Worm (Caenorhabditis elegans) whole organism, early embryonic: ENCODE data around the gene Y53G8AL.4.
A peak's percentile ranks its signal among the peaks of the same experiment; 100 is the strongest.

Source experiments
- B0310.2 ChIP-seq: sonication (generic microtip); optimal IDR thresholded peaks from 2 replicates; lab custom pipeline; 2016; ENCODE audit warnings: mild to moderate bottlenecking, missing genetic modification characterization, missing compliant biosample characterization
- F13C5.2 ChIP-seq: sonication (generic microtip); optimal IDR thresholded peaks from 2 replicates; lab custom pipeline; 2017; ENCODE audit warnings: mild to moderate bottlenecking, missing genetic modification characterization, inconsistent platforms, missing compliant biosample characterization
- aly-1 ChIP-seq: sonication (generic microtip); optimal IDR thresholded peaks from 2 replicates; lab custom pipeline; 2016; ENCODE audit warnings: missing genetic modification characterization, missing compliant biosample characterization
- ama-1 ChIP-seq: fragments of 150-350 bp; optimal IDR thresholded peaks from 2 replicates; lab custom pipeline; 2014
- ceh-13 ChIP-seq: fragments of 200-800 bp; sonication (Bioruptor generic); optimal IDR thresholded peaks from 2 replicates; lab custom pipeline; 2018; ENCODE audit warnings: mild to moderate bottlenecking, missing genetic modification characterization, missing compliant biosample characterization
- ceh-36 ChIP-seq: sonication (generic microtip); optimal IDR thresholded peaks from 2 replicates; lab custom pipeline; 2016; ENCODE audit warnings: missing genetic modification characterization, inconsistent platforms, missing compliant biosample characterization
- ets-7 ChIP-seq: sonication (generic microtip); optimal IDR thresholded peaks from 2 replicates; lab custom pipeline; 2016; ENCODE audit warnings: missing genotype, missing genetic modification characterization, missing compliant biosample characterization
- flt-1 ChIP-seq: fragments of 200-800 bp; sonication (Bioruptor generic); IDR thresholded peaks from 2 replicates; pipeline ENCODE4 v1.3.6; 2022; ENCODE audit warnings: missing genetic modification characterization, missing compliant biosample characterization
- hnd-1 ChIP-seq: sonication (generic microtip); optimal IDR thresholded peaks from 2 replicates; lab custom pipeline; 2016; ENCODE audit warnings: missing genetic modification characterization, missing compliant biosample characterization
- pes-1 ChIP-seq: fragments of 200-800 bp; sonication (Bioruptor generic); IDR thresholded peaks from 2 replicates; pipeline ENCODE4 v1.3.6; 2022; ENCODE audit warnings: missing genetic modification reagents, missing genetic modification characterization, missing compliant biosample characterization
- sea-1 ChIP-seq: fragments of 200-800 bp; sonication (Bioruptor generic); conservative IDR thresholded peaks from 2 replicates; pipeline ENCODE4 v1.3.6; 2022; ENCODE audit warnings: missing genetic modification characterization, missing compliant biosample characterization
- tbx-11 ChIP-seq: fragments of 200-800 bp; sonication (Bioruptor generic); IDR thresholded peaks from 2 replicates; pipeline ENCODE4 v1.3.6; 2022; ENCODE audit warnings: missing genetic modification characterization, missing compliant biosample characterization
- tbx-37 ChIP-seq: fragments of 200-800 bp; sonication (Bioruptor generic); conservative IDR thresholded peaks from 2 replicates; pipeline ENCODE4 v1.3.6; 2022; ENCODE audit warnings: missing genetic modification reagents, missing genetic modification characterization, missing compliant biosample characterization

DNA sequence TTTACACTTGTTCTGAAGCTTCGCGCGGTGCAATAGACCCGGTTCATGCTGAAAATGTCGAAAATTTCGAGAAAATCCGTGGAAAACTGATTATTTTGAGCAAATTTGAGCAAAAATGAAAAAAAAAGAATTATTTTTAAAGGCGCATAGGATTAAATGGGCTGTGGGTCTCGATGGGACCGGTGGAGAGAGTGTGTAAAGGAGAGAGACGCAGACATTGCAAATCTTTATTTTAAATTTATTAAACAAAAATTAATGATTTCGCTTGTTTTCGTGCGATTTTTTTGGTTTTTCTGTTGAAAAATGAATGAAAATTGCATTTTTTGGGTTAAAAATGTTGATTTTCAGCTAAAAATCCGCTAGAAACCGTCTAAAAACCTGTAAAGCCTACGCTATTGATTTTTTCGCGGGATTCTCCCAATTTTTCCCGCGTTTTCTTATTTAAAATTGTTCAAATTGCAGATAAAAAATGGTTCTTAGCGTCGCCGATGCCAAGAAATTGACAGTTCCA lies 43.9 kb upstream of the Y53G8AL.4 start, which contains the start of the genes Y53G8AR.8 and Y53G8AR.6:
- no peak for TF ChIP-seq flt-1 (GFP tag; lab: Robert Waterston, UW)
- peak; percentile 9 for TF ChIP-seq ceh-36 (tag; lab: Kevin White, UChicago)
- TF ChIP-seq pes-1 (GFP tag; lab: Robert Waterston, UW): no peak
- no peak for TF ChIP-seq F13C5.2 (tag; lab: Kevin White, UChicago)
- no peak for TF ChIP-seq ama-1 (lab: Kevin White, UChicago)
- TF ChIP-seq sea-1 (GFP tag; lab: Robert Waterston, UW): no peak
- no peak for TF ChIP-seq ceh-13 (GFP tag; lab: Kevin White, UChicago)
- TF ChIP-seq B0310.2 (tag; lab: Kevin White, UChicago): no peak
- TF ChIP-seq ets-7 (tag; lab: Kevin White, UChicago): no peak
- no peak for TF ChIP-seq tbx-11 (GFP tag; lab: Robert Waterston, UW)
- TF ChIP-seq hnd-1 (tag; lab: Kevin White, UChicago): no peak
- no peak for TF ChIP-seq tbx-37 (GFP tag; lab: Robert Waterston, UW)
- TF ChIP-seq aly-1: no peak
